Worm (Caenorhabditis elegans) whole organism, mixed stage, embryonic: ENCODE measurements around the gene C39D10.7.

Source experiments
- M03D4.4 ChIP-seq: sonication (generic microtip); optimal IDR thresholded peaks from 2 replicates; lab custom pipeline; 2017; ENCODE audit warnings: mild to moderate bottlenecking, missing genetic modification characterization, missing compliant biosample characterization
- bed-3 ChIP-seq: fragments of 200-800 bp; sonication (Bioruptor generic); optimal IDR thresholded peaks from 3 replicates; lab custom pipeline; 2018; ENCODE audit warnings: mild to moderate bottlenecking, missing genetic modification characterization, moderate library complexity, missing compliant biosample characterization
- blmp-1 ChIP-seq: fragments of 150-350 bp; optimal IDR thresholded peaks from 2 replicates; lab custom pipeline; 2014; ENCODE audit warnings: missing biosample characterization, missing genetic modification characterization
- ceh-39 ChIP-seq: fragments of 150-350 bp; optimal IDR thresholded peaks from 2 replicates; lab custom pipeline; 2014; ENCODE audit warnings: missing biosample characterization, missing genetic modification characterization
- ceh-43 ChIP-seq: fragments of 200-800 bp; sonication (Bioruptor generic); optimal IDR thresholded peaks from 2 replicates; lab custom pipeline; 2018; ENCODE audit warnings: mild to moderate bottlenecking, missing genetic modification characterization, moderate library complexity, missing compliant biosample characterization
- ceh-83 ChIP-seq: fragments of 200-800 bp; sonication (Bioruptor generic); optimal IDR thresholded peaks from 2 replicates; lab custom pipeline; 2018; ENCODE audit warnings: mild to moderate bottlenecking, missing genetic modification characterization, missing compliant biosample characterization
- ces-1 ChIP-seq: fragments of 150-350 bp; optimal IDR thresholded peaks from 2 replicates; lab custom pipeline; 2014; ENCODE audit warnings: missing biosample characterization, missing genetic modification reagents, missing genetic modification characterization
- cnd-1 ChIP-seq: fragments of 200-800 bp; sonication (Bioruptor generic); optimal IDR thresholded peaks from 2 replicates; lab custom pipeline; 2018; ENCODE audit warnings: mild to moderate bottlenecking, missing genetic modification characterization, missing compliant biosample characterization
- drap-1 ChIP-seq: fragments of 200-800 bp; sonication (Bioruptor generic); optimal IDR thresholded peaks from 3 replicates; lab custom pipeline; 2018; ENCODE audit warnings: mild to moderate bottlenecking, missing genetic modification characterization, missing compliant biosample characterization
- elt-1 ChIP-seq: sonication (generic microtip); optimal IDR thresholded peaks from 2 replicates; lab custom pipeline; 2017; ENCODE audit warnings: missing genetic modification characterization, mild to moderate bottlenecking, missing compliant biosample characterization, antibody characterized with exemption, moderate library complexity, borderline replicate concordance; ENCODE audit not compliant: insufficient read depth
- elt-3 ChIP-seq: fragments of 150-350 bp; optimal IDR thresholded peaks from 2 replicates; lab custom pipeline; 2014; ENCODE audit warnings: missing biosample characterization, missing genetic modification characterization
- flh-1 ChIP-seq: fragments of 200-800 bp; sonication (Bioruptor generic); optimal IDR thresholded peaks from 2 replicates; lab custom pipeline; 2018; ENCODE audit warnings: mild to moderate bottlenecking, missing genetic modification characterization, moderate library complexity, missing compliant biosample characterization
- ham-2 ChIP-seq: fragments of 200-800 bp; sonication (Bioruptor generic); optimal IDR thresholded peaks from 2 replicates; lab custom pipeline; 2018; ENCODE audit warnings: mild to moderate bottlenecking, missing genetic modification characterization, missing compliant biosample characterization
- hlh-1 ChIP-seq: fragments of 150-350 bp; optimal IDR thresholded peaks from 2 replicates; lab custom pipeline; 2014; ENCODE audit warnings: missing biosample characterization, missing genetic modification reagents, missing genetic modification characterization
- lin-13 ChIP-seq: fragments of 150-350 bp; optimal IDR thresholded peaks from 2 replicates; lab custom pipeline; 2014; ENCODE audit warnings: missing biosample characterization, missing genetic modification characterization
- lin-32 ChIP-seq: fragments of 200-800 bp; sonication (Bioruptor generic); optimal IDR thresholded peaks from 2 replicates; lab custom pipeline; 2018; ENCODE audit warnings: mild to moderate bottlenecking, missing genetic modification characterization, missing compliant biosample characterization
- lsy-2 ChIP-seq: fragments of 150-350 bp; optimal IDR thresholded peaks from 2 replicates; lab custom pipeline; 2014; ENCODE audit warnings: missing biosample characterization, missing genetic modification characterization
- mab-5 ChIP-seq: fragments of 150-350 bp; optimal IDR thresholded peaks from 2 replicates; lab custom pipeline; 2014; ENCODE audit warnings: missing biosample characterization, missing genetic modification characterization
- mep-1 ChIP-seq: fragments of 150-350 bp; optimal IDR thresholded peaks from 2 replicates; lab custom pipeline; 2017; ENCODE audit warnings: missing biosample characterization, missing genetic modification reagents, missing genetic modification characterization, inconsistent platforms
- mls-2 ChIP-seq: sonication (generic microtip); optimal IDR thresholded peaks from 2 replicates; lab custom pipeline; 2016; ENCODE audit warnings: mild to moderate bottlenecking, missing genetic modification characterization, moderate library complexity, missing compliant biosample characterization
- nhr-12 ChIP-seq: fragments of 150-350 bp; optimal IDR thresholded peaks from 2 replicates; lab custom pipeline; 2014; ENCODE audit warnings: missing biosample characterization, missing genetic modification characterization
- nhr-2 ChIP-seq: fragments of 150-350 bp; optimal IDR thresholded peaks from 2 replicates; lab custom pipeline; 2014; ENCODE audit warnings: missing biosample characterization, missing genetic modification characterization
- nhr-237 ChIP-seq: fragments of 150-350 bp; optimal IDR thresholded peaks from 2 replicates; lab custom pipeline; 2014; ENCODE audit warnings: missing biosample characterization, missing genetic modification characterization
- nhr-28 ChIP-seq: fragments of 150-350 bp; optimal IDR thresholded peaks from 2 replicates; lab custom pipeline; 2014; ENCODE audit warnings: missing biosample characterization, missing genetic modification characterization
- nhr-76 ChIP-seq: sonication (generic microtip); optimal IDR thresholded peaks from 2 replicates; lab custom pipeline; 2017; ENCODE audit warnings: missing biosample characterization, missing genetic modification characterization
- pha-4 ChIP-seq: fragments of 150-350 bp; optimal IDR thresholded peaks from 2 replicates; lab custom pipeline; 2018; ENCODE audit warnings: missing biosample characterization, missing genetic modification reagents, missing genetic modification characterization
- sem-2 ChIP-seq: fragments of 200-800 bp; sonication (Bioruptor generic); optimal IDR thresholded peaks from 2 replicates; lab custom pipeline; 2018; ENCODE audit warnings: mild to moderate bottlenecking, missing genetic modification characterization, missing compliant biosample characterization
- snpc-4 ChIP-seq: fragments of 150-350 bp; optimal IDR thresholded peaks from 2 replicates; lab custom pipeline; 2014; ENCODE audit warnings: missing biosample characterization, missing genetic modification characterization
- sptf-1 ChIP-seq: sonication (generic microtip); optimal IDR thresholded peaks from 2 replicates; lab custom pipeline; 2017; ENCODE audit warnings: mild to moderate bottlenecking, missing genetic modification characterization, moderate library complexity, missing compliant biosample characterization
- tbx-8 ChIP-seq: fragments of 200-800 bp; sonication (Bioruptor generic); optimal IDR thresholded peaks from 2 replicates; lab custom pipeline; 2018; ENCODE audit warnings: mild to moderate bottlenecking, missing genetic modification characterization, moderate library complexity, missing compliant biosample characterization
- unc-120 ChIP-seq: sonication (generic microtip); optimal IDR thresholded peaks from 2 replicates; lab custom pipeline; 2017; ENCODE audit warnings: missing genetic modification characterization, missing compliant biosample characterization; ENCODE audit not compliant: poor library complexity, severe bottlenecking
- unc-39 ChIP-seq: fragments of 150-350 bp; optimal IDR thresholded peaks from 2 replicates; lab custom pipeline; 2014; ENCODE audit warnings: missing biosample characterization, missing genetic modification characterization
- unc-62 ChIP-seq: fragments of 150-350 bp; optimal IDR thresholded peaks from 2 replicates; lab custom pipeline; 2014; ENCODE audit warnings: missing biosample characterization, missing genetic modification reagents, missing genetic modification characterization
- zip-8 ChIP-seq: fragments of 150-350 bp; optimal IDR thresholded peaks from 2 replicates; lab custom pipeline; 2014; ENCODE audit warnings: missing biosample characterization, missing genetic modification characterization
- ztf-11 ChIP-seq: fragments of 150-350 bp; optimal IDR thresholded peaks from 2 replicates; lab custom pipeline; 2014; ENCODE audit warnings: missing biosample characterization, missing genetic modification characterization

The C39D10.7 gene

DNA sequence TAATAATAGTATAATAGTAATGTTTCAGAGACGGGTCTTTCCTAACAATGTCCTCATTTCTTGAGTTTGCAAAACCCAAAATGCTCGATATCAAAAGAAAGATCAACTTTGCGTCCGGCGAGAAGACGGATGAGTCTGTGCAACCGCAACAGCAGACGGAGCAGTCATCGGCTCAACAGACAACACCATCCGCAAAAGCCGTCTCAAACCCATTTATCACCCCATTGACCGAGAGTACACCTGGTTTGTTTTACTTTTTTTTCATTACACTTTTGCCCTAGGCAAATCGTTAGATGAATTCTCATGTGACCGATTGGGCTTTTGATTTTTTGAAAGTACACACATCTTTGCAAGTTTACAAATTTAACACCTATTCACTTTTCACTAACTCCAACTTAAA is 40.6 kb upstream of the C39D10.7 start, which contains the start of gene dct-1:
Gene dct-1, plus strand, starts transcription at position 27 of the 400 bp plus-strand sequence.
- TF ChIP-seq elt-3, result no peak
- TF ChIP-seq ceh-39 (tag; lab: Kevin White, UChicago), result no peak
- TF ChIP-seq lin-32, result no peak
- TF ChIP-seq hlh-1 (tag; lab: Kevin White, UChicago), result peak; percentile 84
- TF ChIP-seq elt-1 (tag; lab: Kevin White, UChicago), result no peak
- TF ChIP-seq unc-120, result peak; percentile 11
- no peak for TF ChIP-seq sem-2 (GFP tag; lab: Kevin White, UChicago)
- TF ChIP-seq tbx-8 (GFP tag; lab: Kevin White, UChicago), result no peak
- TF ChIP-seq blmp-1 (tag; lab: Kevin White, UChicago), result no peak
- no peak for TF ChIP-seq unc-62 (GFP tag; lab: Kevin White, UChicago)
- no peak for TF ChIP-seq mab-5 (tag; lab: Kevin White, UChicago)

DNA sequence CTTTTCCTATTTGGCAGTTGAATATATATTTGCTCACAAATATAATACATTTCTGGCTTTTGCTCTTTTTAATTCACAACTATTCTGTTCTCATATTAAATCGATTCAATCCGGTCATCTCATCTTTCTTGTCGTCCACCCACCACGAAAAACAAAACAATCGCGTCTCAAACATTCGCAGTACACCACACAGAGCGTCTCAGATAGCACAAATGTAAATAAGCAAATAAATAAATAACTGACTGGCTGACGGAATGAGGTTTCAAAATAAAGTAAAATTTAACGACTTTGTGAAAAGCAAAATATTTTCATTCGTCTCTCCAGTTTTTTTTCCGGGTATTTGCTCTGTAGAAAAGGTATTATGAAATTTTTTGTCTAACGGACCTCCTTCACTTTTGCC is 40.0 kb upstream of the C39D10.7 start:
- TF ChIP-seq ham-2, result no peak
- TF ChIP-seq pha-4 (tag; lab: Kevin White, UChicago), result peak; percentile 34

- no peak for TF ChIP-seq ceh-43 (GFP tag; lab: Kevin White, UChicago)
- TF ChIP-seq snpc-4 (tag; lab: Kevin White, UChicago), result no peak
- TF ChIP-seq lin-32, result no peak
Measured at ce11 chrX:7953063-7953337, 39.3 kb upstream of the C39D10.7 start.

DNA sequence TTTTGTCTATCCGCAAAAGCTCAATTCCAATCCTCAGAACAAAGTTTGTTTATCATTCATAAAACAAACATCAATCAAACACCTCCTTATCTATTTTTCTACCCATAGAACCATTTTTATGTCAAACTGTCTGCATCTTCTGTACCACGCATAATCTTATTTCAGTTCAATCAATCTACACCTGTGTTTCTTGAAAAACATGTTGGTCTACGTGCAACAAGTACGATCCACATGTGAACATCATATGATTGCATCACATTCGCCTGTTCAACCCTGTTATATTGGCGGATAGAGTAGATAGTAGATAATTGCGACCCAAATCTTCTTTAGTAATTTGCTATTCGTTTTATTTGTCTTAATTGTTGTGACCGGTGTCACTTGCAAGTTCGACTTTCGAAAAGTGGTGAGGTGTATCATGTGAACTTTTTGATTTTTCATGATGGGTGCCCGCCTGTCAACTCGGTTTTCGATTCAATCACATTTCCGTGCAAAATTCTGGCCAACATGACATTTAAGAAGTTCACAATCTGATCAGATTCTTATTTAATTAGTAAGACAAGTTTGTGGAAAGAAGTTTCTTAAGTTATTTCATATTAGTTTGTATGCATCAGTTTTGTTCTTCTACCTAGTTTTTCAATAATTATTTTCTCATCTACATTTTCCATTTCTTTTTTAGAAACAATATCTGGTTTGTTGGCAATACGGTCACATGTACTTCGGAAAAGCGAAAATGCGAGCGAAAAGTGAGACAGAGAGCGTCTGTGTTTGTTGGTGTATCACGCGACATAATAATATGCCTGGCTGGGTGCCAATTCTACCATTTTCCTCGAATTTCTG is 38.7 kb upstream of the C39D10.7 start:
- TF ChIP-seq unc-39 (tag; lab: Kevin White, UChicago), result no peak
- no peak for TF ChIP-seq mls-2 (tag; lab: Kevin White, UChicago)
- no peak for TF ChIP-seq ces-1 (GFP tag; lab: Kevin White, UChicago)
- TF ChIP-seq lsy-2 (tag; lab: Kevin White, UChicago), result no peak
- TF ChIP-seq nhr-12 (tag; lab: Kevin White, UChicago), result no peak
- no peak for TF ChIP-seq pha-4 (tag; lab: Kevin White, UChicago)
- no peak for TF ChIP-seq ceh-43 (GFP tag; lab: Kevin White, UChicago)
- no peak for TF ChIP-seq elt-1 (tag; lab: Kevin White, UChicago)
- TF ChIP-seq unc-120, result no peak
- no peak for TF ChIP-seq ceh-39 (tag; lab: Kevin White, UChicago)
- no peak for TF ChIP-seq hlh-1 (tag; lab: Kevin White, UChicago)

ce11 chrX:7951578-7951977 is 37.8 kb upstream of the C39D10.7 start:
- no peak for TF ChIP-seq sem-2 (GFP tag; lab: Kevin White, UChicago)
- no peak for TF ChIP-seq tbx-8 (GFP tag; lab: Kevin White, UChicago)
- TF ChIP-seq elt-3, result no peak
- TF ChIP-seq hlh-1 (tag; lab: Kevin White, UChicago), result peak; percentile 64
- TF ChIP-seq nhr-12 (tag; lab: Kevin White, UChicago), result no peak
- no peak for TF ChIP-seq lsy-2 (tag; lab: Kevin White, UChicago)
- peak; percentile 54 for TF ChIP-seq M03D4.4 (tag; lab: Kevin White, UChicago)
- TF ChIP-seq ztf-11 (tag; lab: Kevin White, UChicago), result peak; percentile 60
- no peak for TF ChIP-seq bed-3 (GFP tag; lab: Kevin White, UChicago)
- TF ChIP-seq ceh-83 (GFP tag; lab: Kevin White, UChicago), result no peak
- peak; percentile 55 for TF ChIP-seq unc-120
- no peak for TF ChIP-seq nhr-28
- peak; percentile 79 for TF ChIP-seq ces-1 (GFP tag; lab: Kevin White, UChicago)
- TF ChIP-seq zip-8, result no peak
- TF ChIP-seq nhr-237 (tag; lab: Kevin White, UChicago), result no peak
- no peak for TF ChIP-seq lin-32
- TF ChIP-seq elt-1 (tag; lab: Kevin White, UChicago), result peak; percentile 26
- TF ChIP-seq cnd-1, result peak; percentile 67
- peak; percentile 76 for TF ChIP-seq nhr-2 (tag; lab: Kevin White, UChicago)
- peak; percentile 55 for TF ChIP-seq ceh-39 (tag; lab: Kevin White, UChicago)
- peak; percentile 91 for TF ChIP-seq ham-2
- peak; percentile 73 for TF ChIP-seq drap-1
- no peak for TF ChIP-seq blmp-1 (tag; lab: Kevin White, UChicago)
- peak; percentile 79 for TF ChIP-seq unc-62 (GFP tag; lab: Kevin White, UChicago)
- no peak for TF ChIP-seq unc-39 (tag; lab: Kevin White, UChicago)
- TF ChIP-seq sptf-1, result peak; percentile 67
- peak; percentile 51 for TF ChIP-seq lin-13
- TF ChIP-seq snpc-4 (tag; lab: Kevin White, UChicago), result no peak
- no peak for TF ChIP-seq mab-5 (tag; lab: Kevin White, UChicago)
- peak; percentile 28 for TF ChIP-seq pha-4 (tag; lab: Kevin White, UChicago)
- peak; percentile 23 for TF ChIP-seq flh-1
- peak; percentile 66 for TF ChIP-seq ceh-43 (GFP tag; lab: Kevin White, UChicago)
- TF ChIP-seq mep-1 (tag; lab: Kevin White, UChicago), result peak; percentile 52
- TF ChIP-seq nhr-76, result no peak
- TF ChIP-seq mls-2 (tag; lab: Kevin White, UChicago), result peak; percentile 91
